Worm (Caenorhabditis elegans) whole organism, L1 larva: ENCODE data around the gene ZC155.4.

Experiments used
- C04F5.9 ChIP-seq: sonication (generic microtip); optimal IDR thresholded peaks from 2 replicates; lab custom pipeline; 2016; ENCODE audit warnings: missing genetic modification characterization, missing compliant biosample characterization
- C34B4.2 ChIP-seq: sonication (generic microtip); optimal IDR thresholded peaks from 2 replicates; lab custom pipeline; 2017; ENCODE audit warnings: mild to moderate bottlenecking, missing genetic modification characterization, missing compliant biosample characterization
- F16B12.6 ChIP-seq: fragments of 150-350 bp; optimal IDR thresholded peaks from 2 replicates; lab custom pipeline; 2014; ENCODE audit warnings: missing biosample characterization, missing genetic modification characterization
- aha-1 ChIP-seq: fragments of 150-350 bp; optimal IDR thresholded peaks from 2 replicates; lab custom pipeline; 2014; ENCODE audit warnings: missing biosample characterization, missing genetic modification characterization
- ama-1 ChIP-seq: fragments of 150-350 bp; optimal IDR thresholded peaks from 2 replicates; lab custom pipeline; 2014
- blmp-1 ChIP-seq: fragments of 150-350 bp; optimal IDR thresholded peaks from 2 replicates; lab custom pipeline; 2014; ENCODE audit warnings: missing biosample characterization, missing genetic modification characterization
- ceh-8 ChIP-seq: fragments of 200-800 bp; sonication (Bioruptor generic); optimal IDR thresholded peaks from 2 replicates; lab custom pipeline; 2018; ENCODE audit warnings: mild to moderate bottlenecking, missing genetic modification characterization, moderate library complexity, missing compliant biosample characterization
- ceh-88 ChIP-seq: fragments of 200-800 bp; sonication (Bioruptor generic); IDR thresholded peaks from 2 replicates; pipeline ENCODE4 v1.3.6; 2022; ENCODE audit warnings: missing genetic modification characterization, missing compliant biosample characterization
- ceh-90 ChIP-seq: sonication (generic microtip); optimal IDR thresholded peaks from 2 replicates; lab custom pipeline; 2016; ENCODE audit warnings: missing genetic modification characterization, missing compliant biosample characterization
- dpl-1 ChIP-seq, 3 experiments: fragments of 150-350 bp in 2 of 3; sonication (generic microtip) in 1 of 3; optimal IDR thresholded peaks; 2 replicates each; lab custom pipeline; 2014 to 2017; ENCODE audit warnings: missing biosample characterization in 3 of 3, missing genetic modification characterization in 3 of 3, missing genetic modification reagents in 3 of 3
- dsc-1 ChIP-seq: sonication (generic microtip); optimal IDR thresholded peaks from 2 replicates; lab custom pipeline; 2016; ENCODE audit warnings: mild to moderate bottlenecking, missing genetic modification characterization, missing compliant biosample characterization
- ets-5 ChIP-seq: fragments of 200-800 bp; sonication (Bioruptor generic); IDR thresholded peaks from 2 replicates; pipeline ENCODE4 v1.3.6; 2022; ENCODE audit warnings: missing genetic modification characterization, missing compliant biosample characterization
- fkh-4 ChIP-seq: sonication (generic microtip); optimal IDR thresholded peaks from 2 replicates; lab custom pipeline; 2016; ENCODE audit warnings: missing compliant biosample characterization, missing genetic modification characterization, borderline replicate concordance
- fkh-8 ChIP-seq: sonication (generic microtip); optimal IDR thresholded peaks from 2 replicates; lab custom pipeline; 2016; ENCODE audit warnings: mild to moderate bottlenecking, missing genetic modification characterization, missing compliant biosample characterization
- fos-1 ChIP-seq: fragments of 150-350 bp; optimal IDR thresholded peaks from 2 replicates; lab custom pipeline; 2014; ENCODE audit warnings: missing biosample characterization, missing genetic modification characterization
- hlh-17 ChIP-seq: fragments of 200-800 bp; sonication (Bioruptor generic); optimal IDR thresholded peaks from 2 replicates; lab custom pipeline; 2018; ENCODE audit warnings: missing genetic modification characterization, mild to moderate bottlenecking, missing compliant biosample characterization, moderate library complexity, borderline replicate concordance
- hpl-2 ChIP-seq: fragments of 150-350 bp; optimal IDR thresholded peaks from 2 replicates; lab custom pipeline; 2014; ENCODE audit warnings: missing biosample characterization, missing genetic modification reagents, missing genetic modification characterization
- irx-1 ChIP-seq: sonication (generic microtip); optimal IDR thresholded peaks from 2 replicates; lab custom pipeline; 2016; ENCODE audit warnings: missing genetic modification characterization, missing compliant biosample characterization
- isw-1 ChIP-seq: fragments of 200-800 bp; sonication (Bioruptor generic); IDR thresholded peaks from 2 replicates; pipeline ENCODE4 v1.3.6; 2022; ENCODE audit warnings: missing genetic modification characterization, missing compliant biosample characterization
- jun-1 ChIP-seq: fragments of 150-350 bp; optimal IDR thresholded peaks from 2 replicates; lab custom pipeline; 2014; ENCODE audit warnings: missing biosample characterization, missing genetic modification reagents, missing genetic modification characterization
- lin-13 ChIP-seq: fragments of 150-350 bp; optimal IDR thresholded peaks from 2 replicates; lab custom pipeline; 2014; ENCODE audit warnings: missing biosample characterization, missing genetic modification reagents, missing genetic modification characterization
- lin-15B ChIP-seq: fragments of 150-350 bp; sonication (generic microtip); optimal IDR thresholded peaks from 3 replicates; lab custom pipeline; 2014; ENCODE audit warnings: missing biosample characterization, missing genetic modification characterization
- lir-3 ChIP-seq: sonication (generic microtip); optimal IDR thresholded peaks from 2 replicates; lab custom pipeline; 2016; ENCODE audit warnings: mild to moderate bottlenecking, missing genetic modification characterization, moderate library complexity, missing compliant biosample characterization; ENCODE audit not compliant: poor library complexity
- mab-9 ChIP-seq: fragments of 200-800 bp; sonication (Bioruptor generic); IDR thresholded peaks from 2 replicates; pipeline ENCODE4 v1.3.6; 2022; ENCODE audit warnings: missing genetic modification reagents, missing genetic modification characterization, missing compliant biosample characterization
- mdl-1 ChIP-seq, 2 experiments: fragments of 150-350 bp; optimal IDR thresholded peaks; 2 replicates each; lab custom pipeline; 2014 to 2017; ENCODE audit warnings: missing biosample characterization in 2 of 2, missing genetic modification characterization in 2 of 2, inconsistent platforms in 1 of 2
- mef-2 ChIP-seq: fragments of 150-350 bp; optimal IDR thresholded peaks from 2 replicates; lab custom pipeline; 2014; ENCODE audit warnings: missing biosample characterization, missing genetic modification characterization
- nhr-11 ChIP-seq: fragments of 150-350 bp; optimal IDR thresholded peaks from 2 replicates; lab custom pipeline; 2014; ENCODE audit warnings: missing biosample characterization, missing genetic modification characterization
- nhr-19 ChIP-seq: fragments of 200-800 bp; sonication (Bioruptor generic); conservative IDR thresholded peaks from 2 replicates; pipeline ENCODE4 v1.3.6; 2022; ENCODE audit warnings: missing genetic modification characterization, missing compliant biosample characterization
- nhr-237 ChIP-seq: fragments of 150-350 bp; optimal IDR thresholded peaks from 2 replicates; lab custom pipeline; 2014; ENCODE audit warnings: missing biosample characterization, missing genetic modification characterization
- nhr-28 ChIP-seq: fragments of 150-350 bp; optimal IDR thresholded peaks from 2 replicates; lab custom pipeline; 2014; ENCODE audit warnings: missing biosample characterization, missing genetic modification characterization
- nhr-47 ChIP-seq: sonication (generic microtip); optimal IDR thresholded peaks from 2 replicates; lab custom pipeline; 2016; ENCODE audit warnings: mild to moderate bottlenecking, missing genetic modification characterization, moderate library complexity, missing compliant biosample characterization
- nhr-76 ChIP-seq: sonication (generic microtip); optimal IDR thresholded peaks from 2 replicates; lab custom pipeline; 2017; ENCODE audit warnings: missing biosample characterization, missing genetic modification characterization
- nhr-77 ChIP-seq: fragments of 150-350 bp; optimal IDR thresholded peaks from 2 replicates; lab custom pipeline; 2014; ENCODE audit warnings: missing biosample characterization, missing genetic modification characterization
- nhr-84 ChIP-seq: sonication (generic microtip); optimal IDR thresholded peaks from 2 replicates; lab custom pipeline; 2017; ENCODE audit warnings: missing biosample characterization, missing genetic modification characterization
- nhr-85 ChIP-seq: sonication (generic microtip); peaks from one replicate; lab custom pipeline; 2016; ENCODE audit warnings: missing genetic modification characterization, inconsistent platforms, missing compliant biosample characterization
- nhr-90 ChIP-seq: sonication (generic microtip); optimal IDR thresholded peaks from 2 replicates; lab custom pipeline; 2016; ENCODE audit warnings: mild to moderate bottlenecking, missing genetic modification characterization, missing compliant biosample characterization; ENCODE audit not compliant: poor library complexity
- pax-3 ChIP-seq: fragments of 200-800 bp; sonication (Bioruptor generic); optimal IDR thresholded peaks from 2 replicates; lab custom pipeline; 2018; ENCODE audit warnings: mild to moderate bottlenecking, missing genetic modification characterization, moderate library complexity, missing compliant biosample characterization
- skn-1 ChIP-seq: fragments of 150-350 bp; optimal IDR thresholded peaks from 2 replicates; lab custom pipeline; 2014; ENCODE audit warnings: missing biosample characterization, missing genetic modification characterization
- snpc-4 ChIP-seq: fragments of 150-350 bp; optimal IDR thresholded peaks from 2 replicates; lab custom pipeline; 2014; ENCODE audit warnings: missing biosample characterization, missing genetic modification characterization
- snu-23 ChIP-seq: sonication (generic microtip); optimal IDR thresholded peaks from 2 replicates; lab custom pipeline; 2016; ENCODE audit warnings: missing genetic modification characterization, missing compliant biosample characterization
- sox-4 ChIP-seq: sonication (generic microtip); optimal IDR thresholded peaks from 2 replicates; lab custom pipeline; 2016; ENCODE audit warnings: missing genetic modification characterization, missing compliant biosample characterization
- sptf-1 ChIP-seq: fragments of 150-350 bp; optimal IDR thresholded peaks from 2 replicates; lab custom pipeline; 2014; ENCODE audit warnings: missing biosample characterization, missing genetic modification characterization
- sup-37 ChIP-seq: fragments of 200-800 bp; sonication (Bioruptor generic); optimal IDR thresholded peaks from 2 replicates; lab custom pipeline; 2018; ENCODE audit warnings: mild to moderate bottlenecking, missing genetic modification characterization, missing compliant biosample characterization
- swsn-7 ChIP-seq: sonication (generic microtip); optimal IDR thresholded peaks from 2 replicates; lab custom pipeline; 2016; ENCODE audit warnings: missing genetic modification characterization, missing compliant biosample characterization
- tbx-2 ChIP-seq: sonication (generic microtip); optimal IDR thresholded peaks from 2 replicates; lab custom pipeline; 2016; ENCODE audit warnings: missing genetic modification characterization, missing compliant biosample characterization
- tlp-1 ChIP-seq: fragments of 150-350 bp; optimal IDR thresholded peaks from 2 replicates; lab custom pipeline; 2014; ENCODE audit warnings: missing biosample characterization, missing genetic modification characterization
- unc-130 ChIP-seq: fragments of 150-350 bp; optimal IDR thresholded peaks from 2 replicates; lab custom pipeline; 2017; ENCODE audit warnings: missing biosample characterization, missing genetic modification characterization, inconsistent platforms
- unc-30 ChIP-seq: sonication (generic microtip); optimal IDR thresholded peaks from 2 replicates; lab custom pipeline; 2017; ENCODE audit warnings: missing biosample characterization, missing genetic modification characterization
- unc-62 ChIP-seq: fragments of 150-350 bp; optimal IDR thresholded peaks from 2 replicates; lab custom pipeline; 2014; ENCODE audit warnings: missing biosample characterization, missing genetic modification reagents, missing genetic modification characterization
- xbp-1 ChIP-seq: sonication (generic microtip); optimal IDR thresholded peaks from 2 replicates; lab custom pipeline; 2016; ENCODE audit warnings: missing genetic modification characterization, missing compliant biosample characterization
- zag-1 ChIP-seq: fragments of 150-350 bp; optimal IDR thresholded peaks from 2 replicates; lab custom pipeline; 2014; ENCODE audit warnings: missing biosample characterization, missing genetic modification characterization
- zip-4 ChIP-seq: fragments of 200-800 bp; sonication (Bioruptor generic); optimal IDR thresholded peaks from 2 replicates; lab custom pipeline; 2018; ENCODE audit warnings: mild to moderate bottlenecking, missing genetic modification characterization, moderate library complexity, missing compliant biosample characterization
- ztf-11 ChIP-seq, 2 experiments: sonication (generic microtip); optimal IDR thresholded peaks; 2 replicates each; lab custom pipeline; 2016 to 2017; ENCODE audit warnings: missing genetic modification characterization in 2 of 2, missing biosample characterization in 1 of 2, missing compliant biosample characterization in 1 of 2
- ztf-4 ChIP-seq: fragments of 150-350 bp; optimal IDR thresholded peaks from 2 replicates; lab custom pipeline; 2014; ENCODE audit warnings: missing biosample characterization, missing genetic modification characterization

ZC155.4 gene

ce11 chrIII:5172470-5172869 lies 42.8 kb downstream of the ZC155.4 start, which contains the start of gene K10D2.5:
Gene K10D2.5 (plus strand): TSS chrIII:5172720.
- TF ChIP-seq skn-1 (tag; lab: Kevin White, UChicago) (peak; percentile 84), zip-4 (peak; percentile 50), unc-130 (tag; lab: Kevin White, UChicago) (peak; percentile 90), pax-3 (tag; lab: Kevin White, UChicago) (peak; percentile 96), snu-23 (GFP tag; lab: Kevin White, UChicago) (peak; percentile 96), ztf-4 (tag; lab: Kevin White, UChicago) (peak; percentile 47), dpl-1 (GFP tag; optimal IDR thresholded peaks at IDR 0.05; lab: Kevin White, UChicago) (peak; percentile 85 to 88 (median 88)), jun-1 (tag; lab: Kevin White, UChicago) (peak; percentile 79), dsc-1 (tag; lab: Kevin White, UChicago) (peak; percentile 94), C04F5.9 (peak; percentile 94), nhr-90 (peak; percentile 96), F16B12.6 (peak; percentile 73), fos-1 (peak; percentile 82), nhr-77 (tag; lab: Kevin White, UChicago) (peak; percentile 89), nhr-85 (tag; lab: Kevin White, UChicago) (peak; percentile 95), nhr-19 (GFP tag; lab: Robert Waterston, UW) (peak; percentile 95), fkh-4 (peak; percentile 92), ceh-8 (peak; percentile 50), nhr-84 (tag; lab: Kevin White, UChicago) (no peak), isw-1 (GFP tag; lab: Robert Waterston, UW) (peak; percentile 97), mab-9 (GFP tag; lab: Robert Waterston, UW) (peak; percentile 94), irx-1 (tag; lab: Kevin White, UChicago) (peak; percentile 93), xbp-1 (tag; lab: Kevin White, UChicago) (peak; percentile 95), zag-1 (tag; lab: Kevin White, UChicago) (peak; percentile 14), ama-1 (lab: Kevin White, UChicago) (no peak), ztf-11 (tag; optimal IDR thresholded peaks at IDR 0.05; lab: Kevin White, UChicago) (peak in 1 of 2 experiments; percentile 99), mef-2 (tag; lab: Kevin White, UChicago) (peak; percentile 81), unc-62 (no peak), lin-13 (GFP tag; lab: Kevin White, UChicago) (peak; percentile 95), snpc-4 (tag; lab: Kevin White, UChicago) (peak; percentile 84), lin-15B (tag; lab: Kevin White, UChicago) (peak; percentile 98), nhr-237 (tag; lab: Kevin White, UChicago) (peak; percentile 76), fkh-8 (peak; percentile 97), ceh-90 (tag; lab: Kevin White, UChicago) (peak; percentile 94), ets-5 (GFP tag; lab: Robert Waterston, UW) (no peak), nhr-28 (no peak), ceh-88 (GFP tag; lab: Robert Waterston, UW) (peak; percentile 81), blmp-1 (peak; percentile 77), hpl-2 (GFP tag; lab: Kevin White, UChicago) (peak; percentile 83), tbx-2 (tag; lab: Kevin White, UChicago) (peak; percentile 96), lir-3 (tag; lab: Kevin White, UChicago) (peak; percentile 98), nhr-47 (peak; percentile 96), nhr-11 (tag; lab: Kevin White, UChicago) (peak; percentile 73), mdl-1 (tag; optimal IDR thresholded peaks at IDR 0.05; lab: Kevin White, UChicago) (peak in 1 of 2 experiments; percentile 78), sox-4 (tag; lab: Kevin White, UChicago) (peak; percentile 91), hlh-17 (peak; percentile 56), sptf-1 (tag; lab: Kevin White, UChicago) (no peak), unc-30 (no peak), nhr-76 (no peak), tlp-1 (no peak), sup-37 (GFP tag; lab: Kevin White, UChicago) (peak; percentile 72), C34B4.2 (no peak), aha-1 (tag; lab: Kevin White, UChicago) (peak; percentile 57), swsn-7 (tag; lab: Kevin White, UChicago) (peak; percentile 92)
